Fruit fly (Drosophila melanogaster): ENCODE data around the gene CG5885.

CG5885 gene

dm6 chr2L:9966983-9967737 lies 49.0 kb upstream of the CG5885 start, which contains the start of the genes Dref and RpL13 (continued):
- TF ChIP-seq gce (GFP tag; IDR thresholded peaks at IDR 0.05) (peak; percentile 90), CG2875 (GFP tag; optimal IDR thresholded peaks at IDR 0.05) (peak; percentile 91), schlank (tag; optimal IDR thresholded peaks at IDR 0.05) (peak; percentile 95), vfl (GFP tag; optimal IDR thresholded peaks at IDR 0.05) (peak; percentile 65), Fer2 (tag; optimal IDR thresholded peaks at IDR 0.05) (peak; percentile 86), sens (GFP tag) (peak; percentile 97)

- TF ChIP-seq CG8478 (optimal IDR thresholded peaks at IDR 0.05) (no peak), CG12299 (tag; optimal IDR thresholded peaks at IDR 0.05) (no peak), Vsx1 (GFP tag; optimal IDR thresholded peaks at IDR 0.05) (no peak), CG9215 (GFP tag; IDR thresholded peaks at IDR 0.05) (no peak), Deaf1 (tag; optimal IDR thresholded peaks at IDR 0.05) (peak; percentile 43), bcd (GFP tag; optimal IDR thresholded peaks at IDR 0.05) (no peak), salm (tag; optimal IDR thresholded peaks at IDR 0.05) (no peak), CG14014 (GFP tag; IDR thresholded peaks at IDR 0.05) (no peak), trh (GFP tag; optimal IDR thresholded peaks at IDR 0.05) (no peak), CG5245 (GFP tag; optimal IDR thresholded peaks at IDR 0.05) (no peak), Dbx (GFP tag; IDR thresholded peaks at IDR 0.05) (no peak), lola (GFP tag; optimal IDR thresholded peaks at IDR 0.05) (no peak), CkIIα-i1 (GFP tag; IDR thresholded peaks at IDR 0.05) (no peak), HHEX (GFP tag; optimal IDR thresholded peaks at IDR 0.05) (no peak), dimm (GFP tag; IDR thresholded peaks at IDR 0.05) (no peak), Trl (optimal IDR thresholded peaks at IDR 0.05) (no peak), Trl (GFP tag; optimal IDR thresholded peaks at IDR 0.05) (no peak), CG11723 (GFP tag; optimal IDR thresholded peaks at IDR 0.05) (no peak), Awh (GFP tag; IDR thresholded peaks at IDR 0.05) (no peak), dmrt11E (tag; optimal IDR thresholded peaks at IDR 0.05) (peak; percentile 7), unpg (GFP tag; optimal IDR thresholded peaks at IDR 0.05) (no peak), CG10267 (tag; optimal IDR thresholded peaks at IDR 0.05) (peak; percentile 70), YL-1 (GFP tag; optimal IDR thresholded peaks at IDR 0.05) (peak; percentile 77), br (optimal IDR thresholded peaks at IDR 0.05) (no peak), gfzf (GFP tag; optimal IDR thresholded peaks at IDR 0.05) (peak; percentile 58), CG15269 (tag; optimal IDR thresholded peaks at IDR 0.05) (no peak), BtbVII (GFP tag; optimal IDR thresholded peaks at IDR 0.05) (no peak), en (GFP tag; optimal IDR thresholded peaks at IDR 0.05) (no peak), NfI (GFP tag; optimal IDR thresholded peaks at IDR 0.05) (no peak), sens (GFP tag) (peak; percentile 25), Fer3 (tag; optimal IDR thresholded peaks at IDR 0.05) (peak; percentile 25), ci (GFP tag; IDR thresholded peaks at IDR 0.05) (no peak), dpn (GFP tag; optimal IDR thresholded peaks at IDR 0.05) (no peak), zen (tag; optimal IDR thresholded peaks at IDR 0.05) (peak; percentile 17), Myb (GFP tag; optimal IDR thresholded peaks at IDR 0.05) (no peak), crp (GFP tag; optimal IDR thresholded peaks at IDR 0.05) (no peak), ems (GFP tag; optimal IDR thresholded peaks at IDR 0.05) (no peak), tll (GFP tag; optimal IDR thresholded peaks at IDR 0.05) (no peak), nmo (GFP tag; optimal IDR thresholded peaks at IDR 0.05) (peak; percentile 8), Bdp1 (GFP tag; optimal IDR thresholded peaks at IDR 0.05) (no peak), otp (GFP tag; IDR thresholded peaks at IDR 0.05) (no peak), chinmo (GFP tag; IDR thresholded peaks at IDR 0.05; ENCODE audit: partially characterized antibody) (no peak), NFAT (GFP tag; IDR thresholded peaks at IDR 0.05) (no peak), Dad (GFP tag; optimal IDR thresholded peaks at IDR 0.05) (no peak)
These were observed 45.5 kb upstream of the CG5885 start, which contains the start of gene CG5850 for dm6 chr2L:9963603-9964042. CG5850 (minus strand) TSS chr2L:9963949.
